Fruit fly (Drosophila melanogaster) whole organism, embryonic: ENCODE data around the gene GstO2.

ENCODE experiments used
- Adf1 ChIP-seq: fragments of 200-800 bp; sonication (Bioruptor generic); IDR thresholded peaks from 2 replicates; pipeline ENCODE4 v1.3.6; 2022; ENCODE audit warnings: missing biosample characterization, missing genetic modification characterization
- Aef1 ChIP-seq: fragments of 200-800 bp; sonication (Bioruptor generic); IDR thresholded peaks from 3 replicates; pipeline ENCODE4 v1.3.6; 2022; ENCODE audit warnings: missing biosample characterization, missing genetic modification characterization
- B-H1 ChIP-seq: fragments of 200-800 bp; sonication (Bioruptor generic); IDR thresholded peaks from 3 replicates; pipeline ENCODE4 v1.3.6; 2022; ENCODE audit warnings: missing biosample characterization, missing genetic modification characterization
- B-H2 ChIP-seq: fragments of 200-800 bp; sonication (Bioruptor generic); optimal IDR thresholded peaks from 2 replicates; lab custom pipeline; 2018; ENCODE audit warnings: missing biosample characterization, mild to moderate bottlenecking, missing genetic modification characterization
- CG10565 ChIP-seq: fragments of 200-800 bp; sonication (Bioruptor generic); optimal IDR thresholded peaks from 3 replicates; lab custom pipeline; 2016; ENCODE audit warnings: missing biosample characterization, mild to moderate bottlenecking, missing genetic modification characterization
- CG10979 ChIP-seq: fragments of 200-800 bp; sonication (Bioruptor generic); optimal IDR thresholded peaks from 2 replicates; lab custom pipeline; 2018; ENCODE audit warnings: missing biosample characterization, mild to moderate bottlenecking, missing genetic modification characterization, moderate library complexity
- CG12219 ChIP-seq: fragments of 200-800 bp; sonication (Bioruptor generic); optimal IDR thresholded peaks from 3 replicates; lab custom pipeline; 2018; ENCODE audit warnings: missing biosample characterization, mild to moderate bottlenecking, missing genetic modification characterization
- CG13624 ChIP-seq: fragments of 200-800 bp; sonication (Bioruptor generic); optimal IDR thresholded peaks from 2 replicates; lab custom pipeline; 2016; ENCODE audit warnings: missing biosample characterization, missing genetic modification characterization
- CG14667 ChIP-seq: fragments of 200-800 bp; sonication (Bioruptor generic); IDR thresholded peaks from 2 replicates; pipeline ENCODE4 v1.3.6; 2022; ENCODE audit warnings: missing biosample characterization, missing genetic modification characterization
- CG1602 ChIP-seq: fragments of 200-800 bp; sonication (Bioruptor generic); optimal IDR thresholded peaks from 3 replicates; lab custom pipeline; 2016; ENCODE audit warnings: missing biosample characterization, missing genetic modification characterization
- CG17385 ChIP-seq: fragments of 200-800 bp; sonication (Bioruptor generic); optimal IDR thresholded peaks from 3 replicates; lab custom pipeline; 2018; ENCODE audit warnings: missing biosample characterization, mild to moderate bottlenecking, missing genetic modification characterization
- CG17612 ChIP-seq: fragments of 200-800 bp; sonication (Bioruptor generic); IDR thresholded peaks from 2 replicates; pipeline ENCODE4 v1.3.6; 2022; ENCODE audit warnings: missing biosample characterization, missing genetic modification characterization
- CG2889 ChIP-seq: fragments of 200-800 bp; sonication (Bioruptor generic); IDR thresholded peaks from 3 replicates; pipeline ENCODE4 v1.3.6; 2022; ENCODE audit warnings: missing biosample characterization, missing genetic modification characterization
- CG30403 ChIP-seq: fragments of 200-800 bp; sonication (Bioruptor generic); optimal IDR thresholded peaks from 3 replicates; lab custom pipeline; 2016; ENCODE audit warnings: missing biosample characterization, missing genetic modification characterization
- CG3163 ChIP-seq: fragments of 200-800 bp; sonication (Bioruptor generic); optimal IDR thresholded peaks from 3 replicates; lab custom pipeline; 2016; ENCODE audit warnings: missing biosample characterization, missing genetic modification characterization
- CG34224 ChIP-seq: fragments of 200-800 bp; sonication (Bioruptor generic); IDR thresholded peaks from 3 replicates; pipeline ENCODE4 v1.3.6; 2022; ENCODE audit warnings: missing biosample characterization, missing genetic modification characterization; ENCODE audit not compliant: partially characterized antibody
- CG5953 ChIP-seq: fragments of 200-800 bp; sonication (Bioruptor generic); IDR thresholded peaks from 2 replicates; pipeline ENCODE4 v1.3.6; 2022; ENCODE audit warnings: missing biosample characterization, missing genetic modification characterization
- CG7271 ChIP-seq: fragments of 200-800 bp; sonication (Bioruptor generic); optimal IDR thresholded peaks from 2 replicates; lab custom pipeline; 2018; ENCODE audit warnings: missing biosample characterization, mild to moderate bottlenecking, missing genetic modification characterization, moderate library complexity
- Dll ChIP-seq: fragments of 200-800 bp; sonication (Bioruptor generic); IDR thresholded peaks from 4 replicates; pipeline ENCODE4 v1.3.6; 2022; ENCODE audit warnings: missing biosample characterization, missing genetic modification characterization; ENCODE audit not compliant: partially characterized antibody
- Doc3 ChIP-seq: fragments of 200-800 bp; sonication (Bioruptor generic); IDR thresholded peaks from 3 replicates; pipeline ENCODE4 v1.3.6; 2022; ENCODE audit warnings: missing biosample characterization, missing genetic modification characterization; ENCODE audit not compliant: partially characterized antibody
- Dp ChIP-seq: fragments of 200-800 bp; sonication (Bioruptor generic); optimal IDR thresholded peaks from 2 replicates; lab custom pipeline; 2018; ENCODE audit warnings: missing biosample characterization, mild to moderate bottlenecking, missing genetic modification characterization, moderate library complexity
- Ets97D ChIP-seq: fragments of 200-800 bp; sonication (Bioruptor generic); optimal IDR thresholded peaks from 3 replicates; lab custom pipeline; 2016; ENCODE audit warnings: missing biosample characterization, missing genetic modification characterization
- Fer2 ChIP-seq: fragments of 200-800 bp; sonication (Bioruptor generic); optimal IDR thresholded peaks from 2 replicates; lab custom pipeline; 2018; ENCODE audit warnings: missing biosample characterization, mild to moderate bottlenecking, missing genetic modification characterization, moderate library complexity
- HmgD ChIP-seq: fragments of 200-800 bp; sonication (Bioruptor generic); optimal IDR thresholded peaks from 3 replicates; lab custom pipeline; 2016; ENCODE audit warnings: missing biosample characterization, missing genetic modification characterization
- HmgZ ChIP-seq: fragments of 200-800 bp; sonication (Bioruptor generic); optimal IDR thresholded peaks from 2 replicates; lab custom pipeline; 2018; ENCODE audit warnings: missing biosample characterization, mild to moderate bottlenecking, missing genetic modification characterization
- MBD-R2 ChIP-seq: fragments of 200-800 bp; sonication (Bioruptor generic); IDR thresholded peaks from 2 replicates; pipeline ENCODE4 v1.3.6; 2022; ENCODE audit warnings: missing biosample characterization, missing genetic modification characterization
- Optix ChIP-seq: fragments of 200-800 bp; sonication (Bioruptor generic); IDR thresholded peaks from 3 replicates; pipeline ENCODE4 v1.3.6; 2022; ENCODE audit warnings: missing biosample characterization, missing genetic modification characterization
- bbx ChIP-seq: fragments of 200-800 bp; sonication (Bioruptor generic); IDR thresholded peaks from 2 replicates; pipeline ENCODE4 v1.3.6; 2022; ENCODE audit warnings: missing biosample characterization, missing genetic modification characterization; ENCODE audit not compliant: partially characterized antibody
- cato ChIP-seq: fragments of 200-800 bp; sonication (Bioruptor generic); optimal IDR thresholded peaks from 2 replicates; lab custom pipeline; 2016; ENCODE audit warnings: missing biosample characterization, missing genetic modification characterization, borderline replicate concordance
- chinmo ChIP-seq: fragments of 200-800 bp; sonication (Bioruptor generic); IDR thresholded peaks from 4 replicates; pipeline ENCODE4 v1.3.6; 2022; ENCODE audit warnings: missing biosample characterization, missing genetic modification characterization; ENCODE audit not compliant: partially characterized antibody
- chn ChIP-seq: fragments of 200-800 bp; sonication (Bioruptor generic); optimal IDR thresholded peaks from 2 replicates; lab custom pipeline; 2016; ENCODE audit warnings: missing biosample characterization, missing genetic modification characterization
- croc ChIP-seq: fragments of 200-800 bp; sonication (Bioruptor generic); conservative IDR thresholded peaks from 3 replicates; pipeline ENCODE4 v1.3.6; 2022; ENCODE audit warnings: missing biosample characterization, missing genetic modification characterization
- danr ChIP-seq: fragments of 200-800 bp; sonication (Bioruptor generic); IDR thresholded peaks from 2 replicates; pipeline ENCODE4 v1.3.6; 2022; ENCODE audit warnings: missing biosample characterization, missing genetic modification characterization
- fd64A ChIP-seq: fragments of 200-800 bp; sonication (Bioruptor generic); optimal IDR thresholded peaks from 3 replicates; lab custom pipeline; 2018; ENCODE audit warnings: missing biosample characterization, mild to moderate bottlenecking, missing genetic modification characterization
- gce ChIP-seq: fragments of 200-800 bp; sonication (Bioruptor generic); IDR thresholded peaks from 3 replicates; pipeline ENCODE4 v1.3.6; 2022; ENCODE audit warnings: missing biosample characterization, missing genetic modification characterization
- gfzf ChIP-seq: fragments of 200-800 bp; sonication (Bioruptor generic); optimal IDR thresholded peaks from 2 replicates; lab custom pipeline; 2016; ENCODE audit warnings: missing biosample characterization, mild to moderate bottlenecking, missing genetic modification characterization, moderate library complexity
- hbn ChIP-seq: fragments of 200-800 bp; sonication (Bioruptor generic); IDR thresholded peaks from 2 replicates; pipeline ENCODE4 v1.3.6; 2022; ENCODE audit warnings: missing biosample characterization, missing genetic modification characterization; ENCODE audit not compliant: partially characterized antibody
- lov ChIP-seq, 2 experiments: fragments of 200-800 bp in 1 of 2; fragments of >200 bp in 1 of 2; sonication (Bioruptor generic) in 1 of 2; IDR thresholded peaks in 1 of 2; optimal IDR thresholded peaks in 1 of 2; 2 replicates in 1 of 2; 3 replicates in 1 of 2; pipeline versions ENCODE4 v1.3.6 to Lab custom; 2017 to 2022; ENCODE audit warnings: missing biosample characterization in 1 of 2, missing genetic modification characterization in 1 of 2
- maf-S ChIP-seq: fragments of 200-800 bp; sonication (Bioruptor generic); optimal IDR thresholded peaks from 2 replicates; lab custom pipeline; 2016; ENCODE audit warnings: missing biosample characterization, missing genetic modification characterization
- oc ChIP-seq: fragments of 200-800 bp; sonication (Bioruptor generic); optimal IDR thresholded peaks from 2 replicates; lab custom pipeline; 2018; ENCODE audit warnings: missing biosample characterization, mild to moderate bottlenecking, missing genetic modification characterization, moderate library complexity
- odd ChIP-seq: fragments of 200-800 bp; sonication (Bioruptor generic); optimal IDR thresholded peaks from 2 replicates; lab custom pipeline; 2017; ENCODE audit warnings: missing biosample characterization, mild to moderate bottlenecking, missing genetic modification characterization
- pita ChIP-seq: fragments of 200-800 bp; sonication (Bioruptor generic); optimal IDR thresholded peaks from 2 replicates; lab custom pipeline; 2017; ENCODE audit warnings: missing biosample characterization, mild to moderate bottlenecking, missing genetic modification characterization
- pum ChIP-seq: fragments of 200-800 bp; sonication (Bioruptor generic); optimal IDR thresholded peaks from 2 replicates; lab custom pipeline; 2016; ENCODE audit warnings: missing biosample characterization, missing genetic modification characterization
- sima ChIP-seq: fragments of 200-800 bp; sonication (Bioruptor generic); optimal IDR thresholded peaks from 2 replicates; lab custom pipeline; 2016; ENCODE audit warnings: missing biosample characterization, missing genetic modification characterization
- sisA ChIP-seq: fragments of 200-800 bp; sonication (Bioruptor generic); IDR thresholded peaks from 2 replicates; pipeline ENCODE4 v1.3.6; 2022; ENCODE audit warnings: missing biosample characterization, missing genetic modification characterization
- sr ChIP-seq: fragments of 200-800 bp; sonication (Bioruptor generic); IDR thresholded peaks from 3 replicates; pipeline ENCODE4 v1.3.6; 2022; ENCODE audit warnings: missing biosample characterization, missing genetic modification characterization
- tap ChIP-seq: fragments of 200-800 bp; optimal IDR thresholded peaks from 3 replicates; lab custom pipeline; 2019; ENCODE audit warnings: missing biosample characterization, mild to moderate bottlenecking, missing genetic modification characterization, moderate library complexity
- wek ChIP-seq: fragments of 200-800 bp; sonication (Bioruptor generic); optimal IDR thresholded peaks from 3 replicates; lab custom pipeline; 2018; ENCODE audit warnings: missing biosample characterization, mild to moderate bottlenecking, missing genetic modification characterization, moderate library complexity
- zen ChIP-seq: fragments of 200-800 bp; sonication (Bioruptor generic); optimal IDR thresholded peaks from 3 replicates; lab custom pipeline; 2018; ENCODE audit warnings: missing biosample characterization, mild to moderate bottlenecking, missing genetic modification characterization, moderate library complexity

The GstO2 gene

DNA sequence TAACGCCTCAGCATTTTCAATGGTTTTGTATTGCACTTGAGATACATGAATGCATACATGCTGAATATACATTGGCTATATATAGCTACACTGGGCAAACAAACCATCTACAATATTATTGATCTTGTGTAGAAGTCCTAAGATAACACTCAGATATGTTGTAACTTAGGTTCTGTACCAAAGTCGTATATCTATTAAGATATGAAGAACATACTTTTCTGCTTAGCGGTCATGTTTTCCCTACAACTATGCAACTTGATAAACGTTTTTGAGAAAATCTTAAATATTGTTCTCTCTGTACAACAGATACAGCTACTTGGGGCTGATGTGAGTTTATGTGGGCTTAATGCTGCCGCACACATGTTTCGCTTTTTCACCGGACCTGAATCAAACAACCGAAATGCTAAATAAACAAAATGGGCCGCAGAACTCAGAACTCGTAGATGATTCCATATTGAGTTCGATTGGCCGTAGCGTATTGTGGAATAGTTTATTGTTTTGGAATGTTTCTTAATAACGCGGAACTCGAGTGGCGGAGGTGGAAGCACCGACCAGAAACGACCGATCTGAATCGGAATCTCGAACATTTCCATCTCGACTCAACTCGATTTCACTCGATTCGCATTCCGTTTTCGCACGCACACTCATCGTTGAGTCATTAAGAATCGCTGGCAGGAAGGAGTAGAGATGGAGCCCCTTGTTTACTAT lies 26.0 kb upstream of the GstO2 start (continued):
- TF ChIP-seq Ets97D (GFP tag; lab: Kevin White, UChicago), result no peak
- TF ChIP-seq CG14667 (GFP tag; lab: Robert Waterston, UW), result no peak
- TF ChIP-seq B-H1 (GFP tag; lab: Robert Waterston, UW), result no peak
- TF ChIP-seq pita (GFP tag; lab: Kevin White, UChicago), result no peak
- no peak for TF ChIP-seq Doc3 (GFP tag; lab: Robert Waterston, UW)
- TF ChIP-seq Optix, result no peak
- no peak for TF ChIP-seq maf-S (GFP tag; lab: Kevin White, UChicago)
- peak; percentile 35 for TF ChIP-seq CG12219 (GFP tag; lab: Kevin White, UChicago)
- TF ChIP-seq chn, result peak; percentile 22
- TF ChIP-seq HmgD, result no peak
- TF ChIP-seq fd64A (GFP tag; lab: Kevin White, UChicago), result peak; percentile 22
- no peak; the same call in 1 of the 2 replicates for TF ChIP-seq MBD-R2 (GFP tag; lab: Robert Waterston, UW)
- TF ChIP-seq CG13624, result peak; percentile 3
- TF ChIP-seq bbx (GFP tag; lab: Robert Waterston, UW), result no peak
- peak; percentile 37 for TF ChIP-seq CG1602
- TF ChIP-seq gce (GFP tag; lab: Robert Waterston, UW), result no peak
- TF ChIP-seq Adf1 (GFP tag; lab: Robert Waterston, UW), result no peak
- TF ChIP-seq danr, result no peak; the same call in 1 of the 2 replicates
- no peak for TF ChIP-seq gfzf (GFP tag; lab: Kevin White, UChicago)
- no peak for TF ChIP-seq hbn (GFP tag; lab: Robert Waterston, UW)
- peak; percentile 44 for TF ChIP-seq oc (tag; lab: Kevin White, UChicago)
- TF ChIP-seq HmgZ (tag; lab: Kevin White, UChicago), result no peak
- peak; percentile 21 for TF ChIP-seq zen (tag; lab: Kevin White, UChicago)
- TF ChIP-seq pum (GFP tag; lab: Kevin White, UChicago), result peak; percentile 55
- no peak for TF ChIP-seq B-H2
- no peak for TF ChIP-seq CG7271 (tag; lab: Kevin White, UChicago)
- no peak for TF ChIP-seq sr
- peak; percentile 71 for TF ChIP-seq CG10979 (tag; lab: Kevin White, UChicago)
- no peak for TF ChIP-seq CG34224 (GFP tag; lab: Robert Waterston, UW)
- no peak for TF ChIP-seq Fer2 (tag; lab: Kevin White, UChicago)
- TF ChIP-seq CG10565 (GFP tag; lab: Kevin White, UChicago), result no peak
- TF ChIP-seq CG2889 (GFP tag; lab: Robert Waterston, UW), result no peak
- TF ChIP-seq sisA, result peak; percentile 40
- no peak for TF ChIP-seq CG5953 (GFP tag; lab: Robert Waterston, UW)
- TF ChIP-seq cato (GFP tag; lab: Kevin White, UChicago), result peak; percentile 36
- peak; percentile 48; the same call in 2 of the 3 replicates for TF ChIP-seq croc (GFP tag; lab: Robert Waterston, UW)
- TF ChIP-seq CG17612 (GFP tag; lab: Robert Waterston, UW), result no peak
- TF ChIP-seq CG30403 (GFP tag; lab: Kevin White, UChicago), result peak; percentile 56
- TF ChIP-seq tap (tag; lab: Kevin White, UChicago), result peak; percentile 61
- peak; percentile 79; the same call in 2 of the 4 replicates for TF ChIP-seq chinmo
- no peak for TF ChIP-seq Dp (GFP tag; lab: Kevin White, UChicago)
- TF ChIP-seq CG3163 (GFP tag; lab: Kevin White, UChicago), result peak; percentile 8
- no peak for TF ChIP-seq Aef1 (GFP tag; lab: Robert Waterston, UW)
- TF ChIP-seq CG17385 (GFP tag; lab: Kevin White, UChicago), result peak; percentile 40
- no peak for TF ChIP-seq lov (optimal IDR thresholded peaks at IDR 0.05; lab: Kevin White, UChicago)
- 0 out of 3 replicates have a peak, but pooled peaks have one; percentile 45 for TF ChIP-seq lov (GFP tag; IDR thresholded peaks at IDR 0.05; lab: Robert Waterston, UW)
- no peak for TF ChIP-seq Dll (GFP tag; lab: Robert Waterston, UW)
- TF ChIP-seq sima, result no peak
- TF ChIP-seq odd, result no peak
- TF ChIP-seq wek (GFP tag; lab: Kevin White, UChicago), result peak; percentile 30
